Fruit fly (Drosophila melanogaster): ENCODE measurements around the gene CG8289.

The CG8289 gene

dm6 chrX:17682745-17683505 is 47.1 kb upstream of the CG8289 start (continued):
- peak; percentile 84 for TF ChIP-seq fd59A (GFP tag; optimal IDR thresholded peaks at IDR 0.05)
- TF ChIP-seq eg (GFP tag; IDR thresholded peaks at IDR 0.05) = peak; percentile 96
- TF ChIP-seq OdsH (GFP tag; optimal IDR thresholded peaks at IDR 0.05) = peak; percentile 94
- peak; percentile 93 for TF ChIP-seq Hr4 (GFP tag; optimal IDR thresholded peaks at IDR 0.05)
- peak; percentile 95 for TF ChIP-seq CG10631 (GFP tag; optimal IDR thresholded peaks at IDR 0.05)
- TF ChIP-seq acj6 (GFP tag; optimal IDR thresholded peaks at IDR 0.05) = peak; percentile 93
- TF ChIP-seq CG1621 (tag; optimal IDR thresholded peaks at IDR 0.05) = peak; percentile 86
- peak; percentile 96 for TF ChIP-seq CG3919 (GFP tag; optimal IDR thresholded peaks at IDR 0.05)
- peak; percentile 91 for TF ChIP-seq CG31627 (GFP tag; optimal IDR thresholded peaks at IDR 0.05)
- TF ChIP-seq CG6276 (GFP tag; optimal IDR thresholded peaks at IDR 0.05) = peak; percentile 93
- peak; percentile 90 for TF ChIP-seq Hr39 (GFP tag; optimal IDR thresholded peaks at IDR 0.05)
- peak; percentile 97 for TF ChIP-seq svp (GFP tag)
- TF ChIP-seq Ets21C (GFP tag; optimal IDR thresholded peaks at IDR 0.05) = peak; percentile 81
- peak; percentile 80 for TF ChIP-seq Blimp-1 (GFP tag; optimal IDR thresholded peaks at IDR 0.05)
- peak; percentile 94 for TF ChIP-seq CG34406 (GFP tag; optimal IDR thresholded peaks at IDR 0.05)
- TF ChIP-seq net (GFP tag; optimal IDR thresholded peaks at IDR 0.05) = peak; percentile 96
- peak; percentile 92 for TF ChIP-seq Eip93F (GFP tag; optimal IDR thresholded peaks at IDR 0.05)
- TF ChIP-seq Gug (GFP tag; IDR thresholded peaks at IDR 0.05) = peak; percentile 93
- TF ChIP-seq vri (GFP tag; optimal IDR thresholded peaks at IDR 0.05) = peak; percentile 88
- peak; percentile 76 for TF ChIP-seq fd85E (GFP tag; optimal IDR thresholded peaks at IDR 0.05)
- peak; percentile 92 for TF ChIP-seq CG8632 (GFP tag; optimal IDR thresholded peaks at IDR 0.05)
- peak; percentile 96 for TF ChIP-seq CG6792 (GFP tag; optimal IDR thresholded peaks at IDR 0.05)
- peak; percentile 91 for TF ChIP-seq CG8319 (GFP tag; optimal IDR thresholded peaks at IDR 0.05)
- peak; percentile 85 for TF ChIP-seq Ets96B (tag; optimal IDR thresholded peaks at IDR 0.05)
- peak; percentile 85 for TF ChIP-seq dac (GFP tag; optimal IDR thresholded peaks at IDR 0.05)
- peak; percentile 90 for TF ChIP-seq Sox102F (GFP tag; optimal IDR thresholded peaks at IDR 0.05)
- TF ChIP-seq Hr38 (GFP tag; optimal IDR thresholded peaks at IDR 0.05) = no peak
- peak; percentile 89 for TF ChIP-seq spab (GFP tag; optimal IDR thresholded peaks at IDR 0.05)
- peak; percentile 92 for TF ChIP-seq Sox14 (GFP tag; optimal IDR thresholded peaks at IDR 0.05)
- TF ChIP-seq Smox (GFP tag; optimal IDR thresholded peaks at IDR 0.05) = peak; percentile 95
- TF ChIP-seq CG3032 (tag; optimal IDR thresholded peaks at IDR 0.05) = peak; percentile 85
- peak; percentile 84 for TF ChIP-seq CG4318 (GFP tag; optimal IDR thresholded peaks at IDR 0.05)

DNA sequence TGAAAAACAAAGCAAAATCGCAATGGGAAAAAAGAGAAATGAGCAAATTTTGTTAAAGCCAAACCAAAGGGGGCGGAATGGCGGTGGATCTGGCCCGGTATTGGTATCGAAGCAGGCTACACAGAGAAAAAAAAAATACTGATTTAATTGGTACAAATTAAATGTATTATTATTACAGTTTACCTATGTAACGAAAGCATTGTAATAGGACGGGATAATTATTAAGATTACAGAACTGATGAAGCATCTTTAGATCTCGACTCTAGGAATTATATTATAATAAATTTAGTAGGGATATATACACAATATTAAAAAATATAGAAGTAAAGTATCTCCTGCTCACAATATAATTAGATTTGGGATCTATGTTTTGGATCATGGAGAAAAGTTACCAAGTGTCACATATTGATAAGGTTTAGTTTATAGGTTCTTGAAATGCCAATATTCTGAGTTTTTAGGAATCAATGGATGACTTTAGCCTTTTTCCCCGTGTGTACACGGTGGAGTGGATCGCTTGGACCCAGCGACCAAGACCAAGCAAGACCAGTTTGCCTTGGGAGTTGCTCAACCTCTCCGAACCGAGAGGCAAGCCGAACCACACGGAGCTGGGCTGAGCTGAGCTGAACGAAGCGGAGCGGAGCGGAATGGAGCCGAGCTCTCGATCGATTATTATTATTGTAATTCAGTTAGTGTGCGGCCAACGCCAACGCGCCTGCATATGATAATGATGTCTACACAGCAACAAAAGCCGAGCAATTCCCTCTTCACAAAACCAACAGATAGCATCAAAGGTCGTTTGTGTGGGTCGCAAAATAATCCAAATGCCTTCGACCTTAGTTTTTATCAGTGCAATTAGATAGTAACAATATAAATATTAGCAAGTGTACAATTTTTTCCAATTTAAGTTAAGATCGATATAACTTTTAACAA is 44.1 kb upstream of the CG8289 start:
- TF ChIP-seq CG4318 (GFP tag; optimal IDR thresholded peaks at IDR 0.05) (peak; percentile 39), salr (GFP tag; optimal IDR thresholded peaks at IDR 0.05) (peak in 1 of 2 experiments; percentile 34), CG6276 (GFP tag; optimal IDR thresholded peaks at IDR 0.05) (peak; percentile 64), CG9139 (GFP tag; optimal IDR thresholded peaks at IDR 0.05) (peak; percentile 22), Eip75B (GFP tag; optimal IDR thresholded peaks at IDR 0.05) (no peak), cyc (GFP tag; optimal IDR thresholded peaks at IDR 0.05) (no peak), Met (GFP tag; optimal IDR thresholded peaks at IDR 0.05) (peak; percentile 6), Ets96B (tag; optimal IDR thresholded peaks at IDR 0.05) (peak; percentile 56), CG11294 (GFP tag; IDR thresholded peaks at IDR 0.05) (no peak), CG6163 (GFP tag; IDR thresholded peaks at IDR 0.05) (peak; percentile 40; the same call in 2 of the 3 replicates), fd59A (GFP tag; optimal IDR thresholded peaks at IDR 0.05) (peak; percentile 29), Eip78C (GFP tag) (peak; percentile 86), CG31627 (GFP tag; optimal IDR thresholded peaks at IDR 0.05) (peak; percentile 11), eg (GFP tag; IDR thresholded peaks at IDR 0.05) (peak; percentile 34; the same call in 2 of the 3 replicates), OdsH (GFP tag; optimal IDR thresholded peaks at IDR 0.05) (peak; percentile 27), CG34406 (GFP tag; optimal IDR thresholded peaks at IDR 0.05) (peak; percentile 55), CG3919 (GFP tag; optimal IDR thresholded peaks at IDR 0.05) (peak; percentile 41), Smox (GFP tag; optimal IDR thresholded peaks at IDR 0.05) (peak; percentile 52), Blimp-1 (GFP tag; optimal IDR thresholded peaks at IDR 0.05) (peak; percentile 39), pdm3 (GFP tag; optimal IDR thresholded peaks at IDR 0.05) (peak; percentile 53), svp (GFP tag) (peak; percentile 50), Sox102F (GFP tag; optimal IDR thresholded peaks at IDR 0.05) (no peak), Gug (GFP tag; IDR thresholded peaks at IDR 0.05) (no peak), Ets21C (GFP tag; optimal IDR thresholded peaks at IDR 0.05) (no peak), Lpt (GFP tag; optimal IDR thresholded peaks at IDR 0.05) (peak; percentile 14), spab (GFP tag; optimal IDR thresholded peaks at IDR 0.05) (peak; percentile 50), Eip93F (GFP tag; optimal IDR thresholded peaks at IDR 0.05) (no peak), topi (GFP tag; optimal IDR thresholded peaks at IDR 0.05) (peak; percentile 18), fkh (GFP tag; optimal IDR thresholded peaks at IDR 0.05) (no peak), vri (GFP tag; optimal IDR thresholded peaks at IDR 0.05) (no peak), Hr38 (GFP tag; optimal IDR thresholded peaks at IDR 0.05) (no peak)

Data from whole organism, prepupa.